Worm (Caenorhabditis elegans): ENCODE measurements around the gene E02H9.13.

ce11 chrIII:2401126-2402123 lies 37.1 kb downstream of the E02H9.13 start, which contains the start of the genes cic-1 and strm-1:
- TF ChIP-seq ets-7 (tag; optimal IDR thresholded peaks at IDR 0.05) (no peak), flt-1 (GFP tag; IDR thresholded peaks at IDR 0.05) (no peak), ama-1 (optimal IDR thresholded peaks at IDR 0.05) (no peak), ceh-13 (GFP tag; optimal IDR thresholded peaks at IDR 0.05) (no peak), sea-1 (GFP tag; conservative IDR thresholded peaks at IDR 0.05) (no peak), hmbx-1 (tag; optimal IDR thresholded peaks at IDR 0.05) (no peak), tra-4 (tag; optimal IDR thresholded peaks at IDR 0.05) (no peak), F13C5.2 (tag; optimal IDR thresholded peaks at IDR 0.05) (no peak), hmg-4 (GFP tag; optimal IDR thresholded peaks at IDR 0.05) (no peak), B0310.2 (tag; optimal IDR thresholded peaks at IDR 0.05) (no peak)
